Worm (Caenorhabditis elegans): ENCODE data around the gene T25C12.3.

ce11 chrX:11522058-11522757 is 22.4 kb upstream of the T25C12.3 start, which contains the start of gene sdc-2:
- TF ChIP-seq ceh-39 (tag; optimal IDR thresholded peaks at IDR 0.05) (no peak), elt-1 (tag; optimal IDR thresholded peaks at IDR 0.05; ENCODE audit: borderline replicate concordance, insufficient read depth) (no peak), ztf-11 (tag; optimal IDR thresholded peaks at IDR 0.05) (no peak), unc-39 (tag; optimal IDR thresholded peaks at IDR 0.05) (no peak), flh-1 (GFP tag; optimal IDR thresholded peaks at IDR 0.05) (no peak), nhr-237 (tag; optimal IDR thresholded peaks at IDR 0.05) (peak; percentile 61), lin-13 (tag; optimal IDR thresholded peaks at IDR 0.05) (no peak)

Data from whole organism, mixed stage, embryonic.